Fruit fly (Drosophila melanogaster) whole organism: ENCODE results near the gene sba.
A peak's percentile ranks its signal among the peaks of the same experiment; 100 is the strongest.

ENCODE experiments used
- CG8478 ChIP-seq: fragments of >200 bp; optimal IDR thresholded peaks from 2 replicates; lab custom pipeline; 2018; ENCODE audit warnings: inconsistent platforms
- Dll ChIP-seq: fragments of >200 bp; optimal IDR thresholded peaks from 2 replicates; lab custom pipeline; 2017
- EcR ChIP-seq, 2 experiments: fragments of >200 bp; optimal IDR thresholded peaks; 2 replicates each; lab custom pipeline; 2017; ENCODE audit warnings: missing biosample characterization in 2 of 2, missing genetic modification characterization in 2 of 2, missing genetic modification reagents in 2 of 2
- pan ChIP-seq: fragments of >200 bp; optimal IDR thresholded peaks from 2 replicates; lab custom pipeline; 2017
- psq ChIP-seq: fragments of >200 bp; optimal IDR thresholded peaks from 2 replicates; lab custom pipeline; 2017
- usp ChIP-seq: fragments of >200 bp; optimal IDR thresholded peaks from 2 replicates; lab custom pipeline; 2017; ENCODE audit warnings: missing biosample characterization, missing genetic modification characterization, mixed read lengths

Gene sba

dm6 chr3R:23914415-23915041, 8.2 kb downstream of the sba start:
- no peak for TF ChIP-seq CG8478 (lab: Kevin White, UChicago)
- TF ChIP-seq Dll (lab: Kevin White, UChicago): peak; percentile 68
- TF ChIP-seq usp (GFP tag; lab: Kevin White, UChicago): no peak
- no peak for TF ChIP-seq pan (lab: Kevin White, UChicago)
- TF ChIP-seq EcR (GFP tag; optimal IDR thresholded peaks at IDR 0.05; lab: Kevin White, UChicago): no peak
- no peak for TF ChIP-seq psq (lab: Kevin White, UChicago)

dm6 chr3R:23912349-23912748, 10.4 kb downstream of the sba start:
- TF ChIP-seq pan (lab: Kevin White, UChicago): no peak
- peak; percentile 6 for TF ChIP-seq Dll (lab: Kevin White, UChicago)
- no peak for TF ChIP-seq psq (lab: Kevin White, UChicago)
- no peak for TF ChIP-seq EcR (GFP tag; optimal IDR thresholded peaks at IDR 0.05; lab: Kevin White, UChicago)
- TF ChIP-seq usp (GFP tag; lab: Kevin White, UChicago): no peak

dm6 chr3R:23911073-23911690, 11.6 kb downstream of the sba start:
- TF ChIP-seq pan (lab: Kevin White, UChicago) (no peak), CG8478 (lab: Kevin White, UChicago) (no peak), EcR (GFP tag; optimal IDR thresholded peaks at IDR 0.05; lab: Kevin White, UChicago) (peak in 1 of 2 experiments; percentile 39), psq (lab: Kevin White, UChicago) (no peak), Dll (lab: Kevin White, UChicago) (no peak), usp (GFP tag; lab: Kevin White, UChicago) (no peak)

dm6 chr3R:23910260-23910887, 12.4 kb downstream of the sba start:
- TF ChIP-seq EcR (GFP tag; optimal IDR thresholded peaks at IDR 0.05; lab: Kevin White, UChicago): no peak
- TF ChIP-seq pan (lab: Kevin White, UChicago): no peak
- TF ChIP-seq usp (GFP tag; lab: Kevin White, UChicago): no peak
- TF ChIP-seq CG8478 (lab: Kevin White, UChicago): no peak
- no peak for TF ChIP-seq Dll (lab: Kevin White, UChicago)
- no peak for TF ChIP-seq psq (lab: Kevin White, UChicago)

dm6 chr3R:23909347-23909862, 13.4 kb downstream of the sba start:
- TF ChIP-seq pan (lab: Kevin White, UChicago) (no peak), psq (lab: Kevin White, UChicago) (no peak), Dll (lab: Kevin White, UChicago) (no peak), usp (GFP tag; lab: Kevin White, UChicago) (no peak), EcR (GFP tag; optimal IDR thresholded peaks at IDR 0.05; lab: Kevin White, UChicago) (no peak), CG8478 (lab: Kevin White, UChicago) (no peak)

dm6 chr3R:23903425-23903824, 19.3 kb downstream of the sba start:
- TF ChIP-seq pan (lab: Kevin White, UChicago) (no peak), psq (lab: Kevin White, UChicago) (no peak), usp (GFP tag; lab: Kevin White, UChicago) (no peak), Dll (lab: Kevin White, UChicago) (no peak), CG8478 (lab: Kevin White, UChicago) (no peak), EcR (GFP tag; optimal IDR thresholded peaks at IDR 0.05; lab: Kevin White, UChicago) (no peak)

- no peak for TF ChIP-seq EcR (GFP tag; optimal IDR thresholded peaks at IDR 0.05; lab: Kevin White, UChicago)
- TF ChIP-seq pan (lab: Kevin White, UChicago): no peak
- no peak for TF ChIP-seq Dll (lab: Kevin White, UChicago)
- no peak for TF ChIP-seq usp (GFP tag; lab: Kevin White, UChicago)
- TF ChIP-seq CG8478 (lab: Kevin White, UChicago): no peak
- TF ChIP-seq psq (lab: Kevin White, UChicago): no peak
Observed at dm6 chr3R:23902557-23902956, 20.2 kb downstream of the sba start.

- TF ChIP-seq pan (lab: Kevin White, UChicago) (no peak), EcR (GFP tag; optimal IDR thresholded peaks at IDR 0.05; lab: Kevin White, UChicago) (no peak), CG8478 (lab: Kevin White, UChicago) (no peak), usp (GFP tag; lab: Kevin White, UChicago) (no peak), psq (lab: Kevin White, UChicago) (no peak), Dll (lab: Kevin White, UChicago) (no peak)
Observed at dm6 chr3R:23902034-23902433, 20.7 kb downstream of the sba start.

- TF ChIP-seq Dll (lab: Kevin White, UChicago): no peak
- no peak for TF ChIP-seq psq (lab: Kevin White, UChicago)
Observed at dm6 chr3R:23900092-23900491, 22.7 kb downstream of the sba start.

- TF ChIP-seq pan (lab: Kevin White, UChicago) (no peak), Dll (lab: Kevin White, UChicago) (no peak), EcR (GFP tag; optimal IDR thresholded peaks at IDR 0.05; lab: Kevin White, UChicago) (no peak), CG8478 (lab: Kevin White, UChicago) (no peak), usp (GFP tag; lab: Kevin White, UChicago) (no peak), psq (lab: Kevin White, UChicago) (no peak)
Observed at dm6 chr3R:23893460-23893859, 29.3 kb downstream of the sba start, which contains the start of gene tbrd-1. Gene tbrd-1, minus strand, starts transcription at chr3R:23893560.

- no peak for TF ChIP-seq usp (GFP tag; lab: Kevin White, UChicago)
- no peak for TF ChIP-seq Dll (lab: Kevin White, UChicago)
- TF ChIP-seq EcR (GFP tag; optimal IDR thresholded peaks at IDR 0.05; lab: Kevin White, UChicago): no peak
Observed at dm6 chr3R:23890886-23891285, 31.9 kb downstream of the sba start, which contains the start of gene TfIIA-S. Gene TfIIA-S, minus strand, starts transcription at chr3R:23891060.
